Fruit fly (Drosophila melanogaster): ENCODE results near the gene GluRS-m.

The GluRS-m gene

dm6 chr3L:16429451-16429850 lies 12.5 kb upstream of the GluRS-m start (continued):
- no peak for TF ChIP-seq Kr (GFP tag; optimal IDR thresholded peaks at IDR 0.05)
- no peak for TF ChIP-seq CG4404 (GFP tag; IDR thresholded peaks at IDR 0.05)
- TF ChIP-seq Awh (GFP tag; IDR thresholded peaks at IDR 0.05), result peak; percentile 54
- no peak for TF ChIP-seq Fer2 (tag; optimal IDR thresholded peaks at IDR 0.05)
- TF ChIP-seq nom (GFP tag; optimal IDR thresholded peaks at IDR 0.05), result no peak
- TF ChIP-seq CG3726 (GFP tag; IDR thresholded peaks at IDR 0.05), result 0 out of 3 replicates have a peak, but pooled peaks have one; percentile 32
- TF ChIP-seq mld (GFP tag; IDR thresholded peaks at IDR 0.05; ENCODE audit: partially characterized antibody), result no peak
- no peak for TF ChIP-seq C15 (GFP tag; IDR thresholded peaks at IDR 0.05)
- TF ChIP-seq slp2 (GFP tag; optimal IDR thresholded peaks at IDR 0.05), result no peak
- TF ChIP-seq ttk (GFP tag; IDR thresholded peaks at IDR 0.05), result no peak
- no peak for TF ChIP-seq lmd (GFP tag; IDR thresholded peaks at IDR 0.05)
- no peak for TF ChIP-seq vfl (GFP tag; optimal IDR thresholded peaks at IDR 0.05)
- TF ChIP-seq MESR4 (GFP tag; optimal IDR thresholded peaks at IDR 0.05), result no peak
- TF ChIP-seq row (GFP tag; IDR thresholded peaks at IDR 0.05), result no peak
- TF ChIP-seq kay (GFP tag; optimal IDR thresholded peaks at IDR 0.05), result no peak
- no peak for TF ChIP-seq CG17829 (tag; optimal IDR thresholded peaks at IDR 0.05)
- TF ChIP-seq CG14965 (GFP tag; optimal IDR thresholded peaks at IDR 0.05; ENCODE audit: borderline replicate concordance), result no peak
- no peak for TF ChIP-seq Eip74EF (GFP tag; optimal IDR thresholded peaks at IDR 0.05)
- no peak for TF ChIP-seq CG10959 (GFP tag; IDR thresholded peaks at IDR 0.05)
- no peak for TF ChIP-seq ro (GFP tag; IDR thresholded peaks at IDR 0.05)
- no peak for TF ChIP-seq aop (GFP tag; IDR thresholded peaks at IDR 0.05)
- no peak for TF ChIP-seq CG34224 (GFP tag; IDR thresholded peaks at IDR 0.05; ENCODE audit: partially characterized antibody)
- TF ChIP-seq CG2712 (tag; optimal IDR thresholded peaks at IDR 0.05), result no peak
- no peak for TF ChIP-seq CG12299 (tag; optimal IDR thresholded peaks at IDR 0.05)
- TF ChIP-seq Xrp1 (GFP tag; IDR thresholded peaks at IDR 0.05), result no peak
- no peak for TF ChIP-seq schlank (tag; optimal IDR thresholded peaks at IDR 0.05)
- TF ChIP-seq gsb (GFP tag; IDR thresholded peaks at IDR 0.05), result no peak
- no peak for TF ChIP-seq CG12104 (GFP tag; optimal IDR thresholded peaks at IDR 0.05)
- TF ChIP-seq Gsc (GFP tag; IDR thresholded peaks at IDR 0.05), result no peak
- no peak for TF ChIP-seq CG4424 (GFP tag; optimal IDR thresholded peaks at IDR 0.05)
- no peak for TF ChIP-seq fu2 (GFP tag; optimal IDR thresholded peaks at IDR 0.05)
- no peak for TF ChIP-seq Ptx1 (GFP tag; IDR thresholded peaks at IDR 0.05)
- TF ChIP-seq HmgD (GFP tag; optimal IDR thresholded peaks at IDR 0.05), result no peak
- TF ChIP-seq kah (GFP tag; optimal IDR thresholded peaks at IDR 0.05), result no peak
- TF ChIP-seq CG8089 (GFP tag; optimal IDR thresholded peaks at IDR 0.05), result no peak
- no peak for TF ChIP-seq CG14710 (tag; optimal IDR thresholded peaks at IDR 0.05)
- TF ChIP-seq CG6654 (GFP tag; optimal IDR thresholded peaks at IDR 0.05), result no peak
- TF ChIP-seq CG14014 (GFP tag; IDR thresholded peaks at IDR 0.05), result no peak
- TF ChIP-seq H15 (GFP tag; IDR thresholded peaks at IDR 0.05), result no peak
- TF ChIP-seq Taf1 (GFP tag; IDR thresholded peaks at IDR 0.05), result no peak
- TF ChIP-seq CG7928 (GFP tag; optimal IDR thresholded peaks at IDR 0.05), result no peak
- no peak for TF ChIP-seq br (optimal IDR thresholded peaks at IDR 0.05)
- no peak for TF ChIP-seq Spps (tag; optimal IDR thresholded peaks at IDR 0.05)
- TF ChIP-seq CG8944 (GFP tag; optimal IDR thresholded peaks at IDR 0.05), result no peak
- no peak for TF ChIP-seq CG7987 (GFP tag; optimal IDR thresholded peaks at IDR 0.05)
- no peak for TF ChIP-seq Scr (GFP tag; IDR thresholded peaks at IDR 0.05; ENCODE audit: partially characterized antibody)
- peak; percentile 16 for TF ChIP-seq CG6813 (GFP tag; optimal IDR thresholded peaks at IDR 0.05)
- TF ChIP-seq chm (GFP tag; IDR thresholded peaks at IDR 0.05), result no peak
- TF ChIP-seq CG2875 (GFP tag; optimal IDR thresholded peaks at IDR 0.05), result peak; percentile 67
- no peak for TF ChIP-seq CG9876 (GFP tag; optimal IDR thresholded peaks at IDR 0.05)
- TF ChIP-seq Sry-β (GFP tag; optimal IDR thresholded peaks at IDR 0.05), result no peak
- peak; percentile 75 for TF ChIP-seq Sox102F (GFP tag; optimal IDR thresholded peaks at IDR 0.05)

All from whole organism, embryonic.